Fruit fly (Drosophila melanogaster) whole organism, embryonic: ENCODE data around the gene Tlk.

Experiments
- Adf1 ChIP-seq: fragments of 200-800 bp; sonication (Bioruptor generic); IDR thresholded peaks from 2 replicates; pipeline ENCODE4 v1.3.6; 2022; ENCODE audit warnings: missing biosample characterization, missing genetic modification characterization
- CG11085 ChIP-seq: fragments of 200-800 bp; sonication (Bioruptor generic); IDR thresholded peaks from 2 replicates; pipeline ENCODE4 v1.3.6; 2022; ENCODE audit warnings: missing biosample characterization, missing genetic modification characterization
- CG13894 ChIP-seq: fragments of 200-800 bp; sonication (Bioruptor generic); optimal IDR thresholded peaks from 3 replicates; lab custom pipeline; 2018; ENCODE audit warnings: missing biosample characterization, mild to moderate bottlenecking, missing genetic modification characterization, moderate library complexity
- CG14014 ChIP-seq: fragments of 200-800 bp; sonication (Bioruptor generic); IDR thresholded peaks from 2 replicates; pipeline ENCODE4 v1.3.6; 2022; ENCODE audit warnings: missing biosample characterization, missing genetic modification characterization
- CG17568 ChIP-seq: fragments of 200-800 bp; sonication (Bioruptor generic); optimal IDR thresholded peaks from 2 replicates; lab custom pipeline; 2018; ENCODE audit warnings: missing biosample characterization, mild to moderate bottlenecking, missing genetic modification characterization, moderate library complexity
- CG17912 ChIP-seq: fragments of 200-800 bp; sonication (Bioruptor generic); optimal IDR thresholded peaks from 2 replicates; lab custom pipeline; 2018; ENCODE audit warnings: missing biosample characterization, mild to moderate bottlenecking, missing genetic modification characterization
- CG18011 ChIP-seq: fragments of 200-800 bp; sonication (Bioruptor generic); optimal IDR thresholded peaks from 2 replicates; lab custom pipeline; 2017; ENCODE audit warnings: missing biosample characterization, missing genetic modification characterization, mild to moderate bottlenecking, moderate library complexity, missing genotype
- CG18262 ChIP-seq: fragments of 200-800 bp; optimal IDR thresholded peaks from 3 replicates; lab custom pipeline; 2019; ENCODE audit warnings: missing biosample characterization, mild to moderate bottlenecking, missing genetic modification characterization, moderate library complexity
- CG31224 ChIP-seq: fragments of 200-800 bp; sonication (Bioruptor generic); IDR thresholded peaks from 2 replicates; pipeline ENCODE4 v1.3.6; 2022; ENCODE audit warnings: missing biosample characterization, missing genetic modification characterization
- CG31388 ChIP-seq: fragments of 200-800 bp; sonication (Bioruptor generic); optimal IDR thresholded peaks from 2 replicates; lab custom pipeline; 2016; ENCODE audit warnings: missing biosample characterization, missing genetic modification characterization
- CG4360 ChIP-seq: fragments of 200-800 bp; sonication (Bioruptor generic); IDR thresholded peaks from 2 replicates; pipeline ENCODE4 v1.3.6; 2022; ENCODE audit warnings: missing biosample characterization, missing genetic modification characterization
- CG4617 ChIP-seq: fragments of 200-800 bp; sonication (Bioruptor generic); optimal IDR thresholded peaks from 3 replicates; lab custom pipeline; 2016; ENCODE audit warnings: missing biosample characterization, missing genetic modification characterization, borderline replicate concordance
- CG6254 ChIP-seq: fragments of 200-800 bp; sonication (Bioruptor generic); optimal IDR thresholded peaks from 3 replicates; lab custom pipeline; 2017; ENCODE audit warnings: mild to moderate bottlenecking, missing biosample characterization, missing genetic modification reagents, missing genetic modification characterization
- CG6791 ChIP-seq: fragments of 200-800 bp; sonication (Bioruptor generic); IDR thresholded peaks from 3 replicates; pipeline ENCODE4 v1.3.6; 2022; ENCODE audit warnings: missing biosample characterization, missing genetic modification characterization; ENCODE audit not compliant: partially characterized antibody
- CG7786 ChIP-seq: fragments of 200-800 bp; sonication (Bioruptor generic); optimal IDR thresholded peaks from 2 replicates; lab custom pipeline; 2016; ENCODE audit warnings: missing biosample characterization, missing genetic modification characterization
- CG8089 ChIP-seq: fragments of 200-800 bp; sonication (Bioruptor generic); optimal IDR thresholded peaks from 3 replicates; lab custom pipeline; 2016; ENCODE audit warnings: missing biosample characterization, missing genetic modification characterization
- Dll ChIP-seq: fragments of 200-800 bp; sonication (Bioruptor generic); IDR thresholded peaks from 4 replicates; pipeline ENCODE4 v1.3.6; 2022; ENCODE audit warnings: missing biosample characterization, missing genetic modification characterization; ENCODE audit not compliant: partially characterized antibody
- Drgx ChIP-seq: fragments of 200-800 bp; sonication (Bioruptor generic); IDR thresholded peaks from 2 replicates; pipeline ENCODE4 v1.3.6; 2022; ENCODE audit warnings: missing biosample characterization, missing genetic modification characterization
- Fer1 ChIP-seq: fragments of 200-800 bp; sonication (Bioruptor generic); optimal IDR thresholded peaks from 2 replicates; lab custom pipeline; 2017; ENCODE audit warnings: missing biosample characterization, mild to moderate bottlenecking, missing genetic modification characterization
- HLHmδ ChIP-seq: fragments of 200-800 bp; sonication (Bioruptor generic); optimal IDR thresholded peaks from 2 replicates; lab custom pipeline; 2018; ENCODE audit warnings: missing biosample characterization, mild to moderate bottlenecking, missing genetic modification characterization, moderate library complexity
- Lhr ChIP-seq: fragments of 200-800 bp; sonication (Bioruptor generic); optimal IDR thresholded peaks from 3 replicates; lab custom pipeline; 2017; ENCODE audit warnings: mild to moderate bottlenecking, missing biosample characterization, missing genetic modification reagents, missing genetic modification characterization
- Med ChIP-seq: fragments of 200-800 bp; sonication (Bioruptor generic); peaks from one replicate; lab custom pipeline; 2016; ENCODE audit warnings: missing biosample characterization, missing genetic modification characterization, mild to moderate bottlenecking, inconsistent platforms, moderate library complexity
- Scr ChIP-seq: fragments of 200-800 bp; sonication (Bioruptor generic); IDR thresholded peaks from 2 replicates; pipeline ENCODE4 v1.3.6; 2022; ENCODE audit warnings: missing biosample characterization, missing genetic modification characterization; ENCODE audit not compliant: partially characterized antibody
- Ssrp ChIP-seq: fragments of 200-800 bp; sonication (Bioruptor generic); optimal IDR thresholded peaks from 2 replicates; lab custom pipeline; 2018; ENCODE audit warnings: missing biosample characterization, mild to moderate bottlenecking, missing genetic modification characterization, moderate library complexity
- Stat92E ChIP-seq, 3 experiments: fragments of >200 bp in 2 of 3; fragments of 200-800 bp in 1 of 3; sonication (Bioruptor generic) in 1 of 3; optimal IDR thresholded peaks; 2 replicates each; lab custom pipeline; 2017 to 2019; ENCODE audit warnings: missing biosample characterization in 3 of 3, missing genetic modification characterization in 3 of 3, mild to moderate bottlenecking in 1 of 3, moderate library complexity in 1 of 3
- Xrp1 ChIP-seq: fragments of 200-800 bp; sonication (Bioruptor generic); IDR thresholded peaks from 2 replicates; pipeline ENCODE4 v1.3.6; 2022; ENCODE audit warnings: missing biosample characterization, missing genetic modification characterization
- caup ChIP-seq: fragments of 200-800 bp; sonication (Bioruptor generic); optimal IDR thresholded peaks from 3 replicates; lab custom pipeline; 2017; ENCODE audit warnings: missing biosample characterization, mild to moderate bottlenecking, missing genetic modification characterization, moderate library complexity; ENCODE audit not compliant: severe bottlenecking
- cg ChIP-seq: fragments of 200-800 bp; sonication (Bioruptor generic); optimal IDR thresholded peaks from 3 replicates; lab custom pipeline; 2019; ENCODE audit warnings: missing biosample characterization, mild to moderate bottlenecking, missing genetic modification characterization, moderate library complexity
- nerfin-2 ChIP-seq: fragments of 200-800 bp; sonication (Bioruptor generic); IDR thresholded peaks from 2 replicates; pipeline ENCODE4 v1.3.6; 2022; ENCODE audit warnings: missing biosample characterization, missing genetic modification characterization; ENCODE audit not compliant: partially characterized antibody
- nom ChIP-seq: fragments of 200-800 bp; sonication (Bioruptor generic); optimal IDR thresholded peaks from 2 replicates; lab custom pipeline; 2017; ENCODE audit warnings: missing biosample characterization, missing genetic modification characterization, mild to moderate bottlenecking, moderate library complexity, missing genetic modification reagents
- sd ChIP-seq: fragments of 200-800 bp; sonication (Bioruptor generic); optimal IDR thresholded peaks from 3 replicates; lab custom pipeline; 2018; ENCODE audit warnings: missing biosample characterization, mild to moderate bottlenecking, missing genetic modification characterization, moderate library complexity
- tll ChIP-seq, 2 experiments: fragments of 200-800 bp in 1 of 2; fragments of >200 bp in 1 of 2; sonication (Bioruptor generic) in 1 of 2; optimal IDR thresholded peaks; 2 replicates each; lab custom pipeline; 2017 to 2019; ENCODE audit warnings: missing biosample characterization in 2 of 2, missing genetic modification characterization in 2 of 2, mild to moderate bottlenecking in 1 of 2, moderate library complexity in 1 of 2
- tna ChIP-seq: fragments of 200-800 bp; sonication (Bioruptor generic); IDR thresholded peaks from 2 replicates; pipeline ENCODE4 v1.3.6; 2022; ENCODE audit warnings: missing biosample characterization, missing genetic modification characterization; ENCODE audit not compliant: partially characterized antibody
- vnd ChIP-seq: fragments of 200-800 bp; sonication (Bioruptor generic); IDR thresholded peaks from 3 replicates; pipeline ENCODE4 v1.3.6; 2022; ENCODE audit warnings: missing biosample characterization, missing genetic modification characterization; ENCODE audit not compliant: partially characterized antibody

Tlk gene

DNA sequence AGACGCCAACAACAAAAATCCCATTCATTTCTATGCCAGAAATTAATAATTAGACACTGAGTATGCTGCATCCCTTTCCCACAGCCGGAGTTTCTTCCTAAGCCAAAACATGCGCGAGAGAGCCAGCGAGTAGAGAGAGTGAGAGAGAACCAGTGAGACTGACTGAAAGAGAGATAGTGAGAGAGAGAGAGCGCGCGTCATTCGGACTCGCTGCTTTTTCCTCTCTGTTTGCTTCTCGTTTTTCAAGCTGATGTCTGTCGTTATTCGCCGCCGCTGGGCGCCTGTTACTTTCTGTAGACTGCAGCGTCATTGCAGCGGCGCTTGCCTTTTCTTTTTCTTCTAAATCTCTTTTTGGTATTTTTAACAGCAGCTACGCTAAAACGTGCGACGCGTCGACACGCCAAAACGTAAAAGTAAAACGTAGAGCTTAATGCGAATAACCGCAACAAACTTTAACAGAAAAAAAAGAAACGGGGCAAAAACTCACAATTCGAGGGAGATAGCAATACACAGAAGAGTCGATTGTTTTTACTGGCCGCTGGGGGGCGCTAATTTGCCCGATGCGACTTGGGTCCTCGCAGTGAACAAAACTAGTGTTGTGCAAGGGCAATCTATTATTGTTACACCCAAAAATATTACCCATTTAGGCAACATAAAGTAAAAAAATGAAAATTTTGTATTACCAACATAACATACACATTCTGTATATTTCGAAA, 21.1 kb downstream of the Tlk start (continued):
- TF ChIP-seq CG14014 (GFP tag; lab: Robert Waterston, UW): no peak; the same call in 1 of the 2 replicates
- no peak for TF ChIP-seq Ssrp (tag; lab: Kevin White, UChicago)
- peak; percentile 31; the same call in 1 of the 2 replicates for TF ChIP-seq Drgx
- peak; percentile 55; the same call in 1 of the 4 replicates for TF ChIP-seq Dll
- no peak for TF ChIP-seq caup (GFP tag; lab: Kevin White, UChicago)
- TF ChIP-seq Adf1: peak; percentile 69; the same call in 1 of the 2 replicates
- TF ChIP-seq cg (GFP tag; lab: Kevin White, UChicago): peak; percentile 14
- peak in 1 of 3 experiments; percentile 26 for TF ChIP-seq Stat92E (GFP tag; optimal IDR thresholded peaks at IDR 0.05; lab: Kevin White, UChicago)
- TF ChIP-seq CG17912: peak; percentile 50
- TF ChIP-seq nom (GFP tag; lab: Kevin White, UChicago): peak; percentile 69
- TF ChIP-seq Scr: peak; percentile 48; the same call in 1 of the 2 replicates
- TF ChIP-seq Med (GFP tag; lab: Kevin White, UChicago): peak; percentile 45
- peak; percentile 69; the same call in 2 of the 3 replicates for TF ChIP-seq CG6791 (GFP tag; lab: Robert Waterston, UW)
- TF ChIP-seq vnd (GFP tag; lab: Robert Waterston, UW): 0 out of 3 replicates have a peak, but pooled peaks have one; percentile 26
- TF ChIP-seq CG18262: no peak
- peak; percentile 64 for TF ChIP-seq CG4360 (GFP tag; lab: Robert Waterston, UW)
- TF ChIP-seq CG8089 (GFP tag; lab: Kevin White, UChicago): no peak
- 0 out of 2 replicates have a peak, but pooled peaks have one; percentile 7 for TF ChIP-seq Xrp1 (GFP tag; lab: Robert Waterston, UW)
- no peak; the same call in 1 of the 2 replicates for TF ChIP-seq tna
- TF ChIP-seq CG17568: peak; percentile 0
- TF ChIP-seq CG13894 (tag; lab: Kevin White, UChicago): peak; percentile 72
- TF ChIP-seq CG31224 (GFP tag; lab: Robert Waterston, UW): peak; percentile 100

DNA sequence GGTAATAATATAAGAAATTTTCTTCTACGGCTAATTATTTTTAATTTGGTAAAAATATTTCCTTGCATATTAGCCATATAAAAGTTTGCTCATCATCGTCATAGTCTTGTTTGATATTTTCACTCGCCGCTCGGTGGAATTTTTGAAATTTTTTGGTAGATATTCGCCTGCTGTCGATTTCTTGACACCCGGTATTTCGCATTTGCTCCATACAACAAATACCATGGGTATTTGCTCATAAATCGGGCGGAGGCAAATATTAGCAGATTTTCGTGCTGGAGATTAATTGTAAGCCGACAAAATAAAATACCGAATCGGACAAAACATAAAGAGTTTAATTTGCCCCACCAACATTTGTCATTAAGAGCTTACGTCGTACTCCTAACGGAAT, 21.8 kb downstream of the Tlk start:
- TF ChIP-seq CG31388 (GFP tag; lab: Kevin White, UChicago) (no peak), Lhr (GFP tag; lab: Kevin White, UChicago) (no peak), Fer1 (GFP tag; lab: Kevin White, UChicago) (no peak), nerfin-2 (GFP tag; lab: Robert Waterston, UW) (no peak), CG18011 (GFP tag; lab: Kevin White, UChicago) (no peak), Dll (no peak), CG6254 (GFP tag; lab: Kevin White, UChicago) (no peak), sd (tag; lab: Kevin White, UChicago) (peak; percentile 99), HLHmδ (GFP tag; lab: Kevin White, UChicago) (peak; percentile 21), CG7786 (GFP tag; lab: Kevin White, UChicago) (no peak), CG31224 (GFP tag; lab: Robert Waterston, UW) (peak; percentile 99), CG4617 (no peak), CG11085 (no peak), tll (GFP tag; optimal IDR thresholded peaks at IDR 0.05; lab: Kevin White, UChicago) (no peak)
